Worm (Caenorhabditis elegans) whole organism, L1 larva: ENCODE results near the gene C14A4.8.

ENCODE experiments used
- aha-1 ChIP-seq: fragments of 150-350 bp; optimal IDR thresholded peaks from 2 replicates; lab custom pipeline; 2014; ENCODE audit warnings: missing biosample characterization, missing genetic modification characterization
- aly-2 ChIP-seq: fragments of 150-350 bp; optimal IDR thresholded peaks from 2 replicates; lab custom pipeline; 2014; ENCODE audit warnings: missing biosample characterization, missing genetic modification characterization
- efl-3 ChIP-seq: fragments of 200-800 bp; sonication (Bioruptor generic); optimal IDR thresholded peaks from 2 replicates; lab custom pipeline; 2018; ENCODE audit warnings: mild to moderate bottlenecking, missing genetic modification characterization, missing compliant biosample characterization
- egl-27 ChIP-seq, 2 experiments: fragments of 150-350 bp in 1 of 2; sonication (generic microtip); optimal IDR thresholded peaks; 3 replicates each; lab custom pipeline; 2017 to 2018; ENCODE audit warnings: missing biosample characterization in 2 of 2, missing genetic modification characterization in 2 of 2, missing genetic modification reagents in 2 of 2
- fos-1 ChIP-seq: fragments of 150-350 bp; optimal IDR thresholded peaks from 2 replicates; lab custom pipeline; 2014; ENCODE audit warnings: missing biosample characterization, missing genetic modification characterization
- lin-13 ChIP-seq: fragments of 150-350 bp; optimal IDR thresholded peaks from 2 replicates; lab custom pipeline; 2014; ENCODE audit warnings: missing biosample characterization, missing genetic modification reagents, missing genetic modification characterization
- rnt-1 ChIP-seq: sonication (generic microtip); optimal IDR thresholded peaks from 2 replicates; lab custom pipeline; 2016; ENCODE audit warnings: mild to moderate bottlenecking, missing genetic modification characterization, moderate library complexity, missing compliant biosample characterization
- unc-86 ChIP-seq: sonication (generic microtip); optimal IDR thresholded peaks from 2 replicates; lab custom pipeline; 2016; ENCODE audit warnings: missing genetic modification characterization, missing compliant biosample characterization

DNA sequence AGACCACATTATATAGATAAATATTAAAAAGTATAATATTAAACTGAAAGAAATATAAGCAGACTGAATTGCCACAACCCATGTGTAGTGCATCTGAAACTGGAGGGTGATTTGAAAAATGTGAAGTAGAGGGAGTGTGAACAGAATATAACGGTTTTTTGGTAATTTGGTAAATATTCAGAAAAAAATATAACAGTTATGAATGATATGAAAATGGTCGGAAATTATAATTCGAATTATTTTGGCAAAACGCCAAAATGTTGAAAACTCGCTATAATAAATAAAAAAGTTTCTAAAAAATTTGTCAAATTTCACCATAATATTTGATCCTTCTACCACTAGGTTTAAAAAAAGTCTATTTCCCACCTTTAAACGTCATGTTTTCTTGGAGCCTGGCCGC, 4.2 kb upstream of the C14A4.8 start, which contains the start of gene srv-2:
- TF ChIP-seq efl-3 (no peak), aha-1 (no peak), aly-2 (tag; lab: Kevin White, UChicago) (no peak), unc-86 (tag; lab: Kevin White, UChicago) (no peak), rnt-1 (tag; lab: Kevin White, UChicago) (no peak), egl-27 (tag; optimal IDR thresholded peaks at IDR 0.05; lab: Kevin White, UChicago) (no peak), fos-1 (tag; lab: Kevin White, UChicago) (no peak), lin-13 (GFP tag; lab: Kevin White, UChicago) (no peak)
